Worm (Caenorhabditis elegans): ENCODE results near the gene dot-1.3.

DNA sequence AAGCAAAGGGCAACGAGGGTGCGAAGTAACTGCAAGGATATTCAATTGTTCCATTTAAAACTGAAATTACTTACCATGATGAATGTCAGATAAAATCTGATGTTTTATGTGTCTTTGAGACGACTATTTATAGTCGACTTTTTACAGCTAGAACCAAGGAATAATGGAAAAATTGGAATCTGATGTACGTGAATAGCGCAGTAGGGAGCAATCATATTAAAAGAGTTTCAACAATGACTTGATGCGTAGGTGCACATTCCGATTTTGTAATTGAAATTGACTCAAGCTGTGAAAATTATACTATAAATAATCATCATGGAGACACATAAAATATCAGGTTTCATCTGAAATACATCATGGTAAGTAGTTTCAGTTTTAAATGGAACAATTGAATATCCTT is 40.6 kb upstream of the dot-1.3 start, which contains the start of the genes nspc-9 and nspc-10:
- no peak for TF ChIP-seq snpc-4 (tag; optimal IDR thresholded peaks at IDR 0.05)
- no peak for TF ChIP-seq elt-3 (tag; optimal IDR thresholded peaks at IDR 0.05)
- TF ChIP-seq sem-2 (GFP tag; optimal IDR thresholded peaks at IDR 0.05) = no peak
- no peak for TF ChIP-seq nhr-28 (tag; optimal IDR thresholded peaks at IDR 0.05)
- TF ChIP-seq blmp-1 (tag; optimal IDR thresholded peaks at IDR 0.05) = no peak
- TF ChIP-seq nhr-237 (tag; optimal IDR thresholded peaks at IDR 0.05) = no peak
- no peak for TF ChIP-seq lin-13 (tag; optimal IDR thresholded peaks at IDR 0.05)
- TF ChIP-seq nhr-2 (tag; optimal IDR thresholded peaks at IDR 0.05) = no peak
- no peak for TF ChIP-seq unc-39 (tag; optimal IDR thresholded peaks at IDR 0.05)
- TF ChIP-seq ztf-11 (tag; optimal IDR thresholded peaks at IDR 0.05) = no peak
- no peak for TF ChIP-seq ces-1 (GFP tag; optimal IDR thresholded peaks at IDR 0.05)
- no peak for TF ChIP-seq lsy-2 (tag; optimal IDR thresholded peaks at IDR 0.05)
- no peak for TF ChIP-seq sptf-1 (tag; optimal IDR thresholded peaks at IDR 0.05)
